Fruit fly (Drosophila melanogaster) whole organism, wandering third instar larva: ENCODE data around the gene CG34447.

Source experiments
- Abd-B ChIP-seq: fragments of >200 bp; optimal IDR thresholded peaks from 2 replicates; lab custom pipeline; 2017; ENCODE audit warnings: missing biosample characterization, missing genetic modification characterization
- CG9705 ChIP-seq: fragments of 200-800 bp; sonication (Bioruptor generic); optimal IDR thresholded peaks from 2 replicates; lab custom pipeline; 2018; ENCODE audit warnings: missing biosample characterization, mild to moderate bottlenecking, missing genetic modification characterization
- CrebA ChIP-seq: fragments of 200-800 bp; sonication (Bioruptor generic); optimal IDR thresholded peaks from 2 replicates; lab custom pipeline; 2016; ENCODE audit warnings: missing biosample characterization, mild to moderate bottlenecking, missing genetic modification characterization, borderline replicate concordance
- Dfd ChIP-seq: fragments of >200 bp; optimal IDR thresholded peaks from 2 replicates; lab custom pipeline; 2017; ENCODE audit warnings: missing biosample characterization, missing genetic modification characterization
- Dif ChIP-seq: fragments of 200-275, 200-300 bp; sonication (Bioruptor generic); optimal IDR thresholded peaks from 2 replicates; lab custom pipeline; 2018; ENCODE audit warnings: missing biosample characterization, missing genetic modification characterization; ENCODE audit not compliant: partially characterized antibody
- Hnf4 ChIP-seq: fragments of 200-800 bp; sonication (Bioruptor generic); optimal IDR thresholded peaks from 2 replicates; lab custom pipeline; 2016; ENCODE audit warnings: missing biosample characterization, mild to moderate bottlenecking, missing genetic modification characterization
- Hr78 ChIP-seq: fragments of >200 bp; optimal IDR thresholded peaks from 2 replicates; lab custom pipeline; 2017; ENCODE audit warnings: missing biosample characterization, missing genetic modification characterization
- Hr83 ChIP-seq: fragments of 200-300 bp; sonication (Bioruptor generic); optimal IDR thresholded peaks from 2 replicates; lab custom pipeline; 2016; ENCODE audit warnings: missing biosample characterization, mild to moderate bottlenecking, missing genetic modification characterization, moderate library complexity; ENCODE audit not compliant: poor library complexity, severe bottlenecking
- Jra ChIP-seq: sonication (Bioruptor generic); optimal IDR thresholded peaks from 2 replicates; lab custom pipeline; 2016; ENCODE audit warnings: missing biosample characterization, missing genetic modification characterization
- Mio ChIP-seq: sonication (Bioruptor generic); optimal IDR thresholded peaks from 2 replicates; lab custom pipeline; 2016; ENCODE audit warnings: missing biosample characterization, missing genetic modification characterization
- Myc ChIP-seq: fragments of >200 bp; optimal IDR thresholded peaks from 2 replicates; lab custom pipeline; 2017
- N ChIP-seq: fragments of >200 bp; optimal IDR thresholded peaks from 2 replicates; lab custom pipeline; 2018; ENCODE audit warnings: missing biosample characterization, missing external identifiers, missing genetic modification characterization
- OdsH ChIP-seq: fragments of 200-800 bp; sonication (Bioruptor generic); optimal IDR thresholded peaks from 2 replicates; lab custom pipeline; 2016; ENCODE audit warnings: missing biosample characterization, mild to moderate bottlenecking, missing genetic modification characterization
- Rel ChIP-seq, 2 experiments: fragments of 200-800 bp; sonication (Bioruptor generic) in 1 of 2; optimal IDR thresholded peaks; 2 replicates in 1 of 2; 3 replicates in 1 of 2; lab custom pipeline; 2016 to 2019; ENCODE audit warnings: mild to moderate bottlenecking in 2 of 2, missing biosample characterization in 2 of 2, missing genetic modification characterization in 2 of 2, moderate library complexity in 1 of 2
- Vsx2 ChIP-seq: fragments of 200-300, 225-300 bp; sonication (Bioruptor generic); optimal IDR thresholded peaks from 2 replicates; lab custom pipeline; 2018; ENCODE audit warnings: missing biosample characterization, missing genetic modification characterization; ENCODE audit not compliant: partially characterized antibody
- br ChIP-seq: fragments of 200-800 bp; sonication (Bioruptor generic); optimal IDR thresholded peaks from 2 replicates; lab custom pipeline; 2016; ENCODE audit warnings: missing biosample characterization, missing genetic modification characterization
- dl ChIP-seq, 2 experiments: fragments of 175-275, 200-275 bp in 1 of 2; fragments of 200-275 bp in 1 of 2; sonication (Bioruptor generic); optimal IDR thresholded peaks; lab custom pipeline; 2018; ENCODE audit warnings: mild to moderate bottlenecking in 2 of 2, missing biosample characterization in 2 of 2, missing genetic modification characterization in 2 of 2, moderate library complexity in 2 of 2; ENCODE audit not compliant: partially characterized antibody in 2 of 2, insufficient read depth in 1 of 2
- dmrt93B ChIP-seq: fragments of 200-800 bp; sonication (Bioruptor generic); optimal IDR thresholded peaks from 2 replicates; lab custom pipeline; 2018; ENCODE audit warnings: missing biosample characterization, mild to moderate bottlenecking, missing genetic modification characterization
- dsf ChIP-seq: sonication (Bioruptor generic); optimal IDR thresholded peaks from 2 replicates; lab custom pipeline; 2016; ENCODE audit warnings: missing biosample characterization, missing genetic modification characterization, borderline replicate concordance
- ey ChIP-seq: fragments of 200-800 bp; sonication (Bioruptor generic); optimal IDR thresholded peaks from 2 replicates; lab custom pipeline; 2016; ENCODE audit warnings: missing biosample characterization, missing genetic modification characterization
- fru ChIP-seq: fragments of 200-800 bp; sonication (Bioruptor generic); optimal IDR thresholded peaks from 3 replicates; lab custom pipeline; 2016; ENCODE audit warnings: missing biosample characterization, mild to moderate bottlenecking, missing genetic modification characterization
- h ChIP-seq: fragments of 200-800 bp; sonication (Bioruptor generic); optimal IDR thresholded peaks from 3 replicates; lab custom pipeline; 2016; ENCODE audit warnings: missing biosample characterization, mild to moderate bottlenecking, missing genetic modification characterization
- jim ChIP-seq: fragments of 175-275, 200-325 bp; sonication (Bioruptor generic); optimal IDR thresholded peaks from 2 replicates; lab custom pipeline; 2016; ENCODE audit warnings: missing biosample characterization, mild to moderate bottlenecking, missing genetic modification characterization
- lola ChIP-seq: fragments of >200 bp; optimal IDR thresholded peaks from 2 replicates; lab custom pipeline; 2017; ENCODE audit warnings: missing biosample characterization, missing genetic modification characterization
- pan ChIP-seq: fragments of >200 bp; optimal IDR thresholded peaks from 2 replicates; lab custom pipeline; 2017
- psq ChIP-seq: fragments of 200-800 bp; sonication (Bioruptor generic); optimal IDR thresholded peaks from 3 replicates; lab custom pipeline; 2017; ENCODE audit warnings: missing biosample characterization, mild to moderate bottlenecking, missing genetic modification characterization, moderate library complexity
- rgr ChIP-seq: fragments of 200-800 bp; sonication (Bioruptor generic); optimal IDR thresholded peaks from 3 replicates; lab custom pipeline; 2016; ENCODE audit warnings: missing biosample characterization, mild to moderate bottlenecking, missing genetic modification characterization
- sage ChIP-seq: fragments of 200-800 bp; sonication (Bioruptor generic); optimal IDR thresholded peaks from 2 replicates; lab custom pipeline; 2016; ENCODE audit warnings: missing biosample characterization, mild to moderate bottlenecking, missing genetic modification characterization
- tai ChIP-seq: sonication (Bioruptor generic); optimal IDR thresholded peaks from 2 replicates; lab custom pipeline; 2016; ENCODE audit warnings: missing biosample characterization, missing genetic modification characterization
- woc ChIP-seq: sonication (Bioruptor generic); optimal IDR thresholded peaks from 2 replicates; lab custom pipeline; 2016; ENCODE audit warnings: missing biosample characterization, mild to moderate bottlenecking, missing genetic modification characterization

CG34447 gene

dm6 chr2L:2456516-2457392, 36.9 kb upstream of the CG34447 start:
- no peak for TF ChIP-seq CG9705 (GFP tag; lab: Kevin White, UChicago)
- no peak for TF ChIP-seq Mio
- no peak for TF ChIP-seq woc (GFP tag; lab: Kevin White, UChicago)
- TF ChIP-seq Jra, result no peak
- no peak for TF ChIP-seq Dfd (GFP tag; lab: Kevin White, UChicago)
- TF ChIP-seq OdsH (GFP tag; lab: Kevin White, UChicago), result no peak
- TF ChIP-seq dsf (GFP tag; lab: Kevin White, UChicago), result no peak
- no peak for TF ChIP-seq CrebA (GFP tag; lab: Kevin White, UChicago)
- TF ChIP-seq sage, result no peak
- TF ChIP-seq Hr83 (GFP tag; lab: Kevin White, UChicago), result no peak
- no peak for TF ChIP-seq tai
- no peak for TF ChIP-seq psq (GFP tag; lab: Kevin White, UChicago)
- no peak for TF ChIP-seq rgr (GFP tag; lab: Kevin White, UChicago)
- TF ChIP-seq Hnf4 (GFP tag; lab: Kevin White, UChicago), result no peak

- TF ChIP-seq dl (GFP tag; optimal IDR thresholded peaks at IDR 0.05; lab: Kevin White, UChicago; ENCODE audit: insufficient read depth in 1 of 2, partially characterized antibody in 2 of 2) (peak in 1 of 2 experiments; percentile 47), lola (GFP tag; lab: Kevin White, UChicago) (no peak)
- TF ChIP-seq, all 38 proteins: peak for 1
Measured at dm6 chr2L:2454644-2455043, 34.8 kb upstream of the CG34447 start.

dm6 chr2L:2453818-2454217, 34.0 kb upstream of the CG34447 start:
- TF ChIP-seq rgr (GFP tag; lab: Kevin White, UChicago) (no peak), Dfd (GFP tag; lab: Kevin White, UChicago) (no peak), OdsH (GFP tag; lab: Kevin White, UChicago) (no peak), Rel (GFP tag; optimal IDR thresholded peaks at IDR 0.05; lab: Kevin White, UChicago) (no peak), Rel (tag; optimal IDR thresholded peaks at IDR 0.05; lab: Kevin White, UChicago) (no peak)

DNA sequence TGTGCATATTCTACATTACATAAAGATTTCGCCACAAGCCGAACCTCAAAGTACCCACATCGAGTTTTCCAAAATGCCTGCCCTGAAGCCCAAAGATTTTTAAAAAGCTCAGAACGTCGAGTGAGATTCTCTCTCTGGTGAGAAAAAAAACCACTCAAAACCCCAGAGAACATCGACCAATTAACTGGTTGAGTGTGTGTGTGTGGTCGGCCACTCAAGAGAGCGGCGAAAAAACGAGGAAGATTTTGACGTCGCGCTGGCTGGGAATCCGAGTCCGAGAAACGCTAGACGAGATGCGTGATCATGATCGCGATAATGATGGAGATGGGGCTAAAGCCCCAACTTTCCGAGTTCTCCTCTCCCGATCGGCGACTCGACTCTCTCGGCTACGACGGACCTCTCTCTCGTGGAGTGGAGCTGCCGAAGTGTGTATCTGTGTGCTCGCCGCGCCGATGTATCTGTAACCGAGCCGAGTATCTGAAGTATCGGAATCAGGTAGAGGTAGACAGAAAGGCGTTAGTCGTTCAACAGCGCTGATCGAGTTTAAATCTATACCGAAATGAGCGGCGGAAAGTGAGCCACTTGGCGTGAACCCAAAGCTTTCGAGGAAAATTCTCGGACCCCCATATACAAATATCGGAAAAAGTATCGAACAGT, 31.0 kb upstream of the CG34447 start:
- no peak for TF ChIP-seq Myc (lab: Kevin White, UChicago)
- no peak for TF ChIP-seq jim
- TF ChIP-seq dl (GFP tag; optimal IDR thresholded peaks at IDR 0.05; lab: Kevin White, UChicago; ENCODE audit: insufficient read depth in 1 of 2, partially characterized antibody in 2 of 2), result peak; percentile 36 to 75
- no peak for TF ChIP-seq ey (GFP tag; lab: Kevin White, UChicago)
- peak; percentile 77 for TF ChIP-seq Dif (GFP tag; lab: Kevin White, UChicago)
- no peak for TF ChIP-seq dsf (GFP tag; lab: Kevin White, UChicago)
- peak; percentile 3 for TF ChIP-seq Vsx2 (GFP tag; lab: Kevin White, UChicago)
- no peak for TF ChIP-seq Abd-B (GFP tag; lab: Kevin White, UChicago)

DNA sequence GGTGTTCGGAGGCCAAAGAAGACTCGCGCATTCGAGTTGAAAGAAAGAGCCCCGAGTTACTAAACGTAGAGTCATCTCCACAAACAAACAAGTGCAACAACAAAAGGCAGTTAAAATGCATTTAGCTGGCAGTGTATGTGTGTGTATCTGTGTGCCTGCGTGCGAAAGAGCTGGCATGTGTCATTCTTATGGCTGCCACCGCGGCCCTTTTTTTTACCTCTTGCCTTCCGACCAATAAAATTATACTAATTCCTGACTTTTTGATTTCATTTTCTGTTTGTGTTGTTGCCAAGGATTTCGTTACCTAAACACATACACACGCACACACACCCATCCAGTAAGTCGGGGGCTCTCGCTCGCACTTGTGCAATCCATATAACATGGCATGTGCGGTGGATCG, 29.9 kb upstream of the CG34447 start:
- TF ChIP-seq br (GFP tag; lab: Kevin White, UChicago) (no peak), h (GFP tag; lab: Kevin White, UChicago) (no peak), Jra (no peak), pan (lab: Kevin White, UChicago) (no peak), Vsx2 (GFP tag; lab: Kevin White, UChicago) (no peak), Hr78 (no peak), N (GFP tag; lab: Kevin White, UChicago) (no peak), Dfd (GFP tag; lab: Kevin White, UChicago) (no peak), dmrt93B (no peak), fru (no peak)
